Worm (Caenorhabditis elegans) whole organism, early embryonic: Measurements from ENCODE around the gene F44E7.7.

Experiments used
- B0310.2 ChIP-seq: sonication (generic microtip); optimal IDR thresholded peaks from 2 replicates; lab custom pipeline; 2016; ENCODE audit warnings: mild to moderate bottlenecking, missing genetic modification characterization, missing compliant biosample characterization
- F13C5.2 ChIP-seq: sonication (generic microtip); optimal IDR thresholded peaks from 2 replicates; lab custom pipeline; 2017; ENCODE audit warnings: mild to moderate bottlenecking, missing genetic modification characterization, inconsistent platforms, missing compliant biosample characterization
- aly-1 ChIP-seq: sonication (generic microtip); optimal IDR thresholded peaks from 2 replicates; lab custom pipeline; 2016; ENCODE audit warnings: missing genetic modification characterization, missing compliant biosample characterization
- ama-1 ChIP-seq: fragments of 150-350 bp; optimal IDR thresholded peaks from 2 replicates; lab custom pipeline; 2014
- ceh-36 ChIP-seq: sonication (generic microtip); optimal IDR thresholded peaks from 2 replicates; lab custom pipeline; 2016; ENCODE audit warnings: missing genetic modification characterization, inconsistent platforms, missing compliant biosample characterization
- ets-7 ChIP-seq: sonication (generic microtip); optimal IDR thresholded peaks from 2 replicates; lab custom pipeline; 2016; ENCODE audit warnings: missing genotype, missing genetic modification characterization, missing compliant biosample characterization
- flt-1 ChIP-seq: fragments of 200-800 bp; sonication (Bioruptor generic); IDR thresholded peaks from 2 replicates; pipeline ENCODE4 v1.3.6; 2022; ENCODE audit warnings: missing genetic modification characterization, missing compliant biosample characterization
- hmbx-1 ChIP-seq: sonication (generic microtip); optimal IDR thresholded peaks from 2 replicates; lab custom pipeline; 2016; ENCODE audit warnings: mild to moderate bottlenecking, missing genetic modification characterization, missing compliant biosample characterization
- hmg-4 ChIP-seq: fragments of 200-800 bp; sonication (Bioruptor generic); optimal IDR thresholded peaks from 2 replicates; lab custom pipeline; 2018; ENCODE audit warnings: mild to moderate bottlenecking, missing genetic modification characterization, missing compliant biosample characterization
- pes-1 ChIP-seq: fragments of 200-800 bp; sonication (Bioruptor generic); IDR thresholded peaks from 2 replicates; pipeline ENCODE4 v1.3.6; 2022; ENCODE audit warnings: missing genetic modification reagents, missing genetic modification characterization, missing compliant biosample characterization
- scrt-1 ChIP-seq: fragments of 200-800 bp; sonication (Bioruptor generic); IDR thresholded peaks from 2 replicates; pipeline ENCODE4 v1.3.6; 2022; ENCODE audit warnings: missing genetic modification characterization, missing compliant biosample characterization
- sea-1 ChIP-seq: fragments of 200-800 bp; sonication (Bioruptor generic); conservative IDR thresholded peaks from 2 replicates; pipeline ENCODE4 v1.3.6; 2022; ENCODE audit warnings: missing genetic modification characterization, missing compliant biosample characterization
- tbx-11 ChIP-seq: fragments of 200-800 bp; sonication (Bioruptor generic); IDR thresholded peaks from 2 replicates; pipeline ENCODE4 v1.3.6; 2022; ENCODE audit warnings: missing genetic modification characterization, missing compliant biosample characterization
- tbx-37 ChIP-seq: fragments of 200-800 bp; sonication (Bioruptor generic); conservative IDR thresholded peaks from 2 replicates; pipeline ENCODE4 v1.3.6; 2022; ENCODE audit warnings: missing genetic modification reagents, missing genetic modification characterization, missing compliant biosample characterization

- TF ChIP-seq ama-1 (lab: Kevin White, UChicago) (no peak), hmg-4 (GFP tag; lab: Kevin White, UChicago) (no peak), flt-1 (GFP tag; lab: Robert Waterston, UW) (no peak), B0310.2 (tag; lab: Kevin White, UChicago) (no peak), sea-1 (GFP tag; lab: Robert Waterston, UW) (no peak), F13C5.2 (tag; lab: Kevin White, UChicago) (no peak), pes-1 (no peak), tbx-11 (GFP tag; lab: Robert Waterston, UW) (no peak), scrt-1 (no peak), ets-7 (tag; lab: Kevin White, UChicago) (no peak), tbx-37 (GFP tag; lab: Robert Waterston, UW) (no peak), ceh-36 (tag; lab: Kevin White, UChicago) (no peak), hmbx-1 (tag; lab: Kevin White, UChicago) (no peak), aly-1 (no peak)
Observed at ce11 chrV:5739438-5739837, 45.8 kb downstream of the F44E7.7 start.
